Fruit fly (Drosophila melanogaster): ENCODE results near the gene CG18476.

CG18476 gene

DNA sequence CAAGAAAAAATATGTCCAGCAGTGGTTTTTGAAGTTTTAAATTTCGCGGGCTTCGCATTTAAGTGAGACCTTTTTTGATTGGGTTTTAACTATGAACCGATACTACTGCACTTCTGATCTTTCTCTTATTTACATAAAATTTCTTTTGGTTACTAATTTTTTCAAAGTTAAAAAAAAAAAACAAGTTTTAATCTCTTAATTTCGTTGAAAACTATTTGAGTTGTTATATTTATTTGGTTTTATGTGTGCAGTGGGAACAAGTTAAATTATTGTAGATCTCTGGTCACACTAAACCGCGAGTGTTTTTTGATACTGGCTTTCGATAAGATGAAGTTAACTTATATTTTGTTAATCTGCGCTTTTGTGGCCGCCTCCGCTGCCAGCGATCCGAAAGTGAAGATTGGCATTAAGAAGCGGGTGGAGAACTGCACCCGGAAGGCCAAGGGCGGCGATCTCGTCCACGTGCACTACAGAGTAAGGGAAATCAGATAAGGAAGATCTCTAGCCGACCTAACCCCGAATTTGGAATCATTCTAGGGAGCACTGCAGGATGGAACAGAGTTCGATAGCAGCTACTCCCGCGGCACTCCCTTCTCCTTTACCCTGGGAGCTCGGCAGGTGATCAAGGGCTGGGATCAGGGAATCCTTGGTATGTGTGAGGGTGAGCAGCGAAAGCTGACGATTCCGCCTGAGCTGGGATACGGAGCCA, 3.8 kb downstream of the CG18476 start, which contains the start of gene CG14715 (continued):
- peak; percentile 18 for TF ChIP-seq zen (tag; optimal IDR thresholded peaks at IDR 0.05)
- peak; percentile 35 for TF ChIP-seq CG9817 (tag; optimal IDR thresholded peaks at IDR 0.05)
- 0 out of 2 replicates have a peak, but pooled peaks have one; percentile 28 for TF ChIP-seq Bgb (GFP tag; IDR thresholded peaks at IDR 0.05; ENCODE audit: partially characterized antibody)
- TF ChIP-seq Atf3 (GFP tag; optimal IDR thresholded peaks at IDR 0.05), result peak; percentile 38
- TF ChIP-seq CG9215 (GFP tag; IDR thresholded peaks at IDR 0.05), result no peak
- TF ChIP-seq luna (GFP tag; optimal IDR thresholded peaks at IDR 0.05), result no peak
- no peak for TF ChIP-seq ATbp (GFP tag; optimal IDR thresholded peaks at IDR 0.05)
- TF ChIP-seq fd3F (GFP tag; optimal IDR thresholded peaks at IDR 0.05), result no peak
- peak; percentile 53 for TF ChIP-seq chn (GFP tag; optimal IDR thresholded peaks at IDR 0.05)
- peak; percentile 98 for TF ChIP-seq CG7357 (GFP tag; IDR thresholded peaks at IDR 0.05)
- TF ChIP-seq z (GFP tag; IDR thresholded peaks at IDR 0.05), result no peak
- peak; percentile 9 for TF ChIP-seq CG12236 (GFP tag; optimal IDR thresholded peaks at IDR 0.05)
- peak; percentile 52 for TF ChIP-seq cato (GFP tag; optimal IDR thresholded peaks at IDR 0.05; ENCODE audit: borderline replicate concordance)
- TF ChIP-seq CG30431 (GFP tag; optimal IDR thresholded peaks at IDR 0.05), result no peak
- no peak for TF ChIP-seq CG11247 (GFP tag; IDR thresholded peaks at IDR 0.05)
- peak; percentile 89 for TF ChIP-seq Dp (GFP tag; optimal IDR thresholded peaks at IDR 0.05)
- TF ChIP-seq CG1647 (GFP tag; optimal IDR thresholded peaks at IDR 0.05), result no peak
- peak; percentile 98 for TF ChIP-seq grn (GFP tag; optimal IDR thresholded peaks at IDR 0.05)
- peak; percentile 28 for TF ChIP-seq CG17829 (tag; optimal IDR thresholded peaks at IDR 0.05)
- TF ChIP-seq Dll (GFP tag; IDR thresholded peaks at IDR 0.05; ENCODE audit: partially characterized antibody), result peak; percentile 68; the same call in 3 of the 4 replicates
- TF ChIP-seq CG2202 (tag; optimal IDR thresholded peaks at IDR 0.05), result no peak
- TF ChIP-seq CG18476 (GFP tag; optimal IDR thresholded peaks at IDR 0.05), result peak; percentile 77
- TF ChIP-seq Lpt (GFP tag; optimal IDR thresholded peaks at IDR 0.05), result no peak
- no peak for TF ChIP-seq crol (GFP tag; IDR thresholded peaks at IDR 0.05)
- TF ChIP-seq dmrt99B (tag; optimal IDR thresholded peaks at IDR 0.05), result peak; percentile 5
- TF ChIP-seq CG7271 (tag; optimal IDR thresholded peaks at IDR 0.05), result no peak
- TF ChIP-seq pita (GFP tag; optimal IDR thresholded peaks at IDR 0.05), result no peak
- TF ChIP-seq run (tag; optimal IDR thresholded peaks at IDR 0.05), result no peak
- TF ChIP-seq Kr (GFP tag; optimal IDR thresholded peaks at IDR 0.05), result no peak
- 0 out of 2 replicates have a peak, but pooled peaks have one; percentile 14 for TF ChIP-seq Rx (GFP tag; IDR thresholded peaks at IDR 0.05)
- peak; percentile 87 for TF ChIP-seq sens (GFP tag)
- TF ChIP-seq CkIIα-i1 (GFP tag; IDR thresholded peaks at IDR 0.05), result no peak
- TF ChIP-seq CG12155 (GFP tag; optimal IDR thresholded peaks at IDR 0.05), result peak; percentile 42
- TF ChIP-seq gcm (GFP tag; optimal IDR thresholded peaks at IDR 0.05), result peak; percentile 23
- peak; percentile 62 for TF ChIP-seq Scr (GFP tag; IDR thresholded peaks at IDR 0.05; ENCODE audit: partially characterized antibody)
- no peak for TF ChIP-seq C15 (GFP tag; IDR thresholded peaks at IDR 0.05)
- TF ChIP-seq Hr39 (optimal IDR thresholded peaks at IDR 0.05), result no peak
- TF ChIP-seq ewg (GFP tag; optimal IDR thresholded peaks at IDR 0.05), result no peak
- no peak for TF ChIP-seq bowl (GFP tag; IDR thresholded peaks at IDR 0.05)
- TF ChIP-seq CoRest (tag; optimal IDR thresholded peaks at IDR 0.05), result peak; percentile 60
- TF ChIP-seq her (GFP tag; optimal IDR thresholded peaks at IDR 0.05), result no peak
- peak; percentile 12 for TF ChIP-seq Oli (tag; optimal IDR thresholded peaks at IDR 0.05)
- peak; percentile 56 for TF ChIP-seq pzg (GFP tag; optimal IDR thresholded peaks at IDR 0.05)
- TF ChIP-seq CG4854 (GFP tag; optimal IDR thresholded peaks at IDR 0.05), result no peak
- TF ChIP-seq CG17912 (GFP tag; optimal IDR thresholded peaks at IDR 0.05), result no peak
- TF ChIP-seq caup (GFP tag; optimal IDR thresholded peaks at IDR 0.05; ENCODE audit: severe bottlenecking), result no peak
- no peak for TF ChIP-seq wek (GFP tag; optimal IDR thresholded peaks at IDR 0.05)
- TF ChIP-seq CG3407 (GFP tag; optimal IDR thresholded peaks at IDR 0.05), result no peak
- TF ChIP-seq zfh2 (GFP tag; optimal IDR thresholded peaks at IDR 0.05), result peak; percentile 39
